Fruit fly (Drosophila melanogaster) whole organism, embryonic: ENCODE data around the gene AnxB9.
A peak's percentile ranks its signal among the peaks of the same experiment; 100 is the strongest.

Experiments used
- C15 ChIP-seq: fragments of 200-800 bp; sonication (Bioruptor generic); IDR thresholded peaks from 3 replicates; pipeline ENCODE4 v1.3.6; 2022; ENCODE audit warnings: missing biosample characterization, missing genetic modification characterization
- CG10431 ChIP-seq: fragments of 200-800 bp; sonication (Bioruptor generic); optimal IDR thresholded peaks from 3 replicates; lab custom pipeline; 2018; ENCODE audit warnings: missing biosample characterization, mild to moderate bottlenecking, missing genetic modification characterization
- CG12104 ChIP-seq: fragments of 200-800 bp; sonication (Bioruptor generic); optimal IDR thresholded peaks from 3 replicates; lab custom pipeline; 2016; ENCODE audit warnings: missing biosample characterization, missing genetic modification characterization
- CG1233 ChIP-seq: fragments of 200-800 bp; sonication (Bioruptor generic); optimal IDR thresholded peaks from 4 replicates; lab custom pipeline; 2018; ENCODE audit warnings: missing biosample characterization, mild to moderate bottlenecking, missing genetic modification characterization
- CG15601 ChIP-seq: fragments of 200-800 bp; sonication (Bioruptor generic); optimal IDR thresholded peaks from 3 replicates; lab custom pipeline; 2019; ENCODE audit warnings: missing biosample characterization, mild to moderate bottlenecking, missing genetic modification characterization, moderate library complexity
- CG16863 ChIP-seq: fragments of 200-800 bp; sonication (Bioruptor generic); optimal IDR thresholded peaks from 3 replicates; lab custom pipeline; 2016; ENCODE audit warnings: missing biosample characterization, missing genetic modification characterization
- CG17912 ChIP-seq: fragments of 200-800 bp; sonication (Bioruptor generic); optimal IDR thresholded peaks from 2 replicates; lab custom pipeline; 2018; ENCODE audit warnings: missing biosample characterization, mild to moderate bottlenecking, missing genetic modification characterization
- CG18262 ChIP-seq: fragments of 200-800 bp; optimal IDR thresholded peaks from 3 replicates; lab custom pipeline; 2019; ENCODE audit warnings: missing biosample characterization, mild to moderate bottlenecking, missing genetic modification characterization, moderate library complexity
- CG18476 ChIP-seq: fragments of 200-800 bp; sonication (Bioruptor generic); optimal IDR thresholded peaks from 2 replicates; lab custom pipeline; 2016; ENCODE audit warnings: missing biosample characterization, mild to moderate bottlenecking, missing genetic modification characterization
- CG18599 ChIP-seq: fragments of 200-800 bp; sonication (Bioruptor generic); optimal IDR thresholded peaks from 3 replicates; lab custom pipeline; 2017; ENCODE audit warnings: missing biosample characterization, missing genetic modification characterization, mild to moderate bottlenecking, moderate library complexity, missing genetic modification reagents
- CG2678 ChIP-seq: fragments of 200-800 bp; sonication (Bioruptor generic); optimal IDR thresholded peaks from 3 replicates; lab custom pipeline; 2019; ENCODE audit warnings: missing biosample characterization, mild to moderate bottlenecking, missing genetic modification characterization, moderate library complexity
- CG2889 ChIP-seq: fragments of 200-800 bp; sonication (Bioruptor generic); IDR thresholded peaks from 3 replicates; pipeline ENCODE4 v1.3.6; 2022; ENCODE audit warnings: missing biosample characterization, missing genetic modification characterization
- CG32767 ChIP-seq: fragments of 200-800 bp; sonication (Bioruptor generic); IDR thresholded peaks from 2 replicates; pipeline ENCODE4 v1.3.6; 2022; ENCODE audit warnings: missing biosample characterization, missing genetic modification characterization
- CG33557 ChIP-seq: fragments of 200-800 bp; sonication (Bioruptor generic); optimal IDR thresholded peaks from 2 replicates; lab custom pipeline; 2019; ENCODE audit warnings: missing biosample characterization, mild to moderate bottlenecking, missing genetic modification characterization, moderate library complexity
- CG4617 ChIP-seq: fragments of 200-800 bp; sonication (Bioruptor generic); optimal IDR thresholded peaks from 3 replicates; lab custom pipeline; 2016; ENCODE audit warnings: missing biosample characterization, missing genetic modification characterization, borderline replicate concordance
- CG4854 ChIP-seq: fragments of 200-800 bp; sonication (Bioruptor generic); optimal IDR thresholded peaks from 2 replicates; lab custom pipeline; 2016; ENCODE audit warnings: missing biosample characterization, missing genetic modification characterization, inconsistent platforms
- CG6689 ChIP-seq: fragments of 200-800 bp; sonication (Bioruptor generic); IDR thresholded peaks from 2 replicates; pipeline ENCODE4 v1.3.6; 2022; ENCODE audit warnings: missing biosample characterization, missing genetic modification characterization
- CG7963 ChIP-seq: fragments of 200-800 bp; sonication (Bioruptor generic); IDR thresholded peaks from 3 replicates; pipeline ENCODE4 v1.3.6; 2022; ENCODE audit warnings: missing biosample characterization, missing genetic modification characterization; ENCODE audit not compliant: partially characterized antibody
- CG8281 ChIP-seq: fragments of 200-800 bp; sonication (Bioruptor generic); optimal IDR thresholded peaks from 2 replicates; lab custom pipeline; 2018; ENCODE audit warnings: missing biosample characterization, mild to moderate bottlenecking, missing genetic modification characterization, moderate library complexity
- CG8478 ChIP-seq: fragments of >200 bp; optimal IDR thresholded peaks from 2 replicates; lab custom pipeline; 2018
- CG9797 ChIP-seq: fragments of 200-800 bp; sonication (Bioruptor generic); optimal IDR thresholded peaks from 3 replicates; lab custom pipeline; 2018; ENCODE audit warnings: missing biosample characterization, mild to moderate bottlenecking, missing genetic modification characterization
- CkIIα-i1 ChIP-seq: fragments of 200-800 bp; sonication (Bioruptor generic); IDR thresholded peaks from 2 replicates; pipeline ENCODE4 v1.3.6; 2022; ENCODE audit warnings: missing biosample characterization, missing genetic modification characterization
- Dek ChIP-seq: fragments of 200-800 bp; sonication (Bioruptor generic); optimal IDR thresholded peaks from 3 replicates; lab custom pipeline; 2019; ENCODE audit warnings: missing biosample characterization, mild to moderate bottlenecking, missing genetic modification characterization, moderate library complexity
- Dip2 ChIP-seq: fragments of 200-800 bp; sonication (Bioruptor generic); IDR thresholded peaks from 2 replicates; pipeline ENCODE4 v1.3.6; 2022; ENCODE audit warnings: missing biosample characterization, missing genetic modification characterization
- Fer3 ChIP-seq: fragments of 200-800 bp; sonication (Bioruptor generic); optimal IDR thresholded peaks from 2 replicates; lab custom pipeline; 2018; ENCODE audit warnings: missing biosample characterization, mild to moderate bottlenecking, missing genetic modification characterization, moderate library complexity
- Lpt ChIP-seq: fragments of >200 bp; optimal IDR thresholded peaks from 2 replicates; lab custom pipeline; 2018; ENCODE audit warnings: missing biosample characterization, missing genetic modification characterization
- MTF-1 ChIP-seq: fragments of 200-800 bp; sonication (Bioruptor generic); optimal IDR thresholded peaks from 2 replicates; lab custom pipeline; 2018; ENCODE audit warnings: missing biosample characterization, mild to moderate bottlenecking, missing genetic modification characterization, borderline replicate concordance
- Nf-YA ChIP-seq: fragments of 200-800 bp; sonication (Bioruptor generic); IDR thresholded peaks from 2 replicates; pipeline ENCODE4 v1.3.6; 2022; ENCODE audit warnings: missing biosample characterization, missing genetic modification characterization
- Side ChIP-seq: fragments of 200-800 bp; sonication (Bioruptor generic); optimal IDR thresholded peaks from 2 replicates; lab custom pipeline; 2016; ENCODE audit warnings: missing biosample characterization, missing genetic modification characterization
- Sry-δ ChIP-seq: fragments of 200-800 bp; sonication (Bioruptor generic); optimal IDR thresholded peaks from 2 replicates; lab custom pipeline; 2016; ENCODE audit warnings: missing biosample characterization, missing genetic modification characterization
- Stat92E ChIP-seq, 3 experiments: fragments of >200 bp in 2 of 3; fragments of 200-800 bp in 1 of 3; sonication (Bioruptor generic) in 1 of 3; optimal IDR thresholded peaks; 2 replicates each; lab custom pipeline; 2017 to 2019; ENCODE audit warnings: missing biosample characterization in 3 of 3, missing genetic modification characterization in 3 of 3, mild to moderate bottlenecking in 1 of 3, moderate library complexity in 1 of 3
- az2 ChIP-seq: fragments of 200-800 bp; sonication (Bioruptor generic); optimal IDR thresholded peaks from 3 replicates; lab custom pipeline; 2016; ENCODE audit warnings: missing biosample characterization, missing genetic modification characterization
- bcd ChIP-seq: fragments of 200-800 bp; sonication (Bioruptor generic); optimal IDR thresholded peaks from 2 replicates; lab custom pipeline; 2017; ENCODE audit warnings: missing biosample characterization, mild to moderate bottlenecking, missing genetic modification characterization
- eve ChIP-seq, 2 experiments: fragments of >200 bp; optimal IDR thresholded peaks; 2 replicates each; lab custom pipeline; 2017; ENCODE audit warnings: missing biosample characterization in 2 of 2, missing genetic modification characterization in 2 of 2
- fd96Cb ChIP-seq: fragments of 200-800 bp; sonication (Bioruptor generic); optimal IDR thresholded peaks from 2 replicates; lab custom pipeline; 2018; ENCODE audit warnings: missing biosample characterization, mild to moderate bottlenecking, missing genetic modification characterization, moderate library complexity
- gfzf ChIP-seq: fragments of 200-800 bp; sonication (Bioruptor generic); optimal IDR thresholded peaks from 2 replicates; lab custom pipeline; 2016; ENCODE audit warnings: missing biosample characterization, mild to moderate bottlenecking, missing genetic modification characterization, moderate library complexity
- h ChIP-seq: fragments of >200 bp; optimal IDR thresholded peaks from 2 replicates; lab custom pipeline; 2017
- hkb ChIP-seq, 2 experiments: fragments of 200-800 bp in 1 of 2; fragments of >200 bp in 1 of 2; sonication (Bioruptor generic) in 1 of 2; IDR thresholded peaks in 1 of 2; optimal IDR thresholded peaks in 1 of 2; 2 replicates each; pipeline versions ENCODE4 v1.3.6 to Lab custom; 2017 to 2022; ENCODE audit warnings: missing biosample characterization in 1 of 2, missing genetic modification characterization in 1 of 2
- jumu ChIP-seq: fragments of 200-800 bp; sonication (Bioruptor generic); optimal IDR thresholded peaks from 3 replicates; lab custom pipeline; 2016; ENCODE audit warnings: missing biosample characterization, missing genetic modification characterization
- lab ChIP-seq: fragments of 200-800 bp; sonication (Bioruptor generic); optimal IDR thresholded peaks from 3 replicates; lab custom pipeline; 2017; ENCODE audit warnings: missing biosample characterization, missing genetic modification characterization, mild to moderate bottlenecking, moderate library complexity, missing genetic modification reagents
- lola ChIP-seq, 3 experiments: fragments of >200 bp in 2 of 3; fragments of 200-800 bp in 1 of 3; sonication (Bioruptor generic) in 1 of 3; optimal IDR thresholded peaks; 2 replicates each; lab custom pipeline; 2017 to 2019; ENCODE audit warnings: missing biosample characterization in 3 of 3, missing genetic modification characterization in 3 of 3, mild to moderate bottlenecking in 1 of 3, moderate library complexity in 1 of 3
- ranshi ChIP-seq: fragments of 200-800 bp; sonication (Bioruptor generic); IDR thresholded peaks from 2 replicates; pipeline ENCODE4 v1.3.6; 2022; ENCODE audit warnings: missing biosample characterization, missing genetic modification characterization
- sens-2 ChIP-seq: fragments of 200-800 bp; sonication (Bioruptor generic); IDR thresholded peaks from 2 replicates; pipeline ENCODE4 v1.3.6; 2022; ENCODE audit warnings: missing biosample characterization, missing genetic modification characterization
- slp2 ChIP-seq: fragments of 200-800 bp; sonication (Bioruptor generic); optimal IDR thresholded peaks from 2 replicates; lab custom pipeline; 2016; ENCODE audit warnings: missing biosample characterization, missing genetic modification characterization
- tll ChIP-seq, 2 experiments: fragments of 200-800 bp in 1 of 2; fragments of >200 bp in 1 of 2; sonication (Bioruptor generic) in 1 of 2; optimal IDR thresholded peaks; 2 replicates each; lab custom pipeline; 2017 to 2019; ENCODE audit warnings: missing biosample characterization in 2 of 2, missing genetic modification characterization in 2 of 2, mild to moderate bottlenecking in 1 of 2, moderate library complexity in 1 of 2
- ttk ChIP-seq: fragments of 200-800 bp; sonication (Bioruptor generic); IDR thresholded peaks from 2 replicates; pipeline ENCODE4 v2.1.2; 2022; ENCODE audit warnings: missing biosample characterization, missing genetic modification characterization
- vfl ChIP-seq: fragments of 200-800 bp; sonication (Bioruptor generic); optimal IDR thresholded peaks from 2 replicates; lab custom pipeline; 2016; ENCODE audit warnings: missing biosample characterization, missing genetic modification characterization
- wdn ChIP-seq: fragments of 200-800 bp; sonication (Bioruptor generic); IDR thresholded peaks from 2 replicates; pipeline ENCODE4 v1.3.6; 2022; ENCODE audit warnings: missing biosample characterization, missing genetic modification characterization
- yki ChIP-seq: fragments of >200 bp; optimal IDR thresholded peaks from 3 replicates; lab custom pipeline; 2018

Gene AnxB9

DNA sequence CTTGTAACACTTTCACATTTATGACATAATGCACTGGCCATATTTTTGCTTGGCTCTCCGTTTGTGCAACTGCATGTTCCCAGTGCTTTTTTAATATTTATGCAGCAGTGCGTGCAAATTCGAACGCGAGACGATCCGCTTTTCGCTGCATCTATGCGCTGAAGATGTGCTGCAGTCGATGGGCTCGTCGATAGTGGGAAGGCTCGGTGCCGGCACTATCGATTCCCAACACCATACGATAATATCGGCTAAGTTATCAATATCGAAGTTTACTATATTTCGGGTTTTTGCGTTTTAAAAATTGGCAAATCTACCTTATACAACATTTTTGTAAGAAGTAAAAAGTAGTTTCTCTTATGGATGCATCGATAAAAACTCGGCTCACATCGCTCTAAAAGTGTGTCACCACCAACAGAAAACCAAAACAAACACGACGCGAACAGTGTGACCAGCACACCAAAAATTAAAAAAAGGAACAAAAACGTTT, 32.6 kb downstream of the AnxB9 start, which contains the start of gene RhoGAP93B (continued):
- TF ChIP-seq CG9797 (GFP tag; lab: Kevin White, UChicago) (peak; percentile 90), CG15601 (tag; lab: Kevin White, UChicago) (peak; percentile 78), yki (lab: Kevin White, UChicago) (no peak), CG8478 (no peak), Stat92E (GFP tag; optimal IDR thresholded peaks at IDR 0.05; lab: Kevin White, UChicago) (peak in 1 of 3 experiments; percentile 54), CG18476 (GFP tag; lab: Kevin White, UChicago) (peak; percentile 80), CG8281 (peak; percentile 26), jumu (GFP tag; lab: Kevin White, UChicago) (peak; percentile 92), hkb (optimal IDR thresholded peaks at IDR 0.05; lab: Kevin White, UChicago) (peak; percentile 88), hkb (GFP tag; IDR thresholded peaks at IDR 0.05; lab: Robert Waterston, UW) (peak; percentile 92), CG18262 (tag; lab: Kevin White, UChicago) (peak; percentile 72), Side (GFP tag; lab: Kevin White, UChicago) (peak; percentile 78), CG17912 (GFP tag; lab: Kevin White, UChicago) (peak; percentile 43), CkIIα-i1 (GFP tag; lab: Robert Waterston, UW) (peak; percentile 55; the same call in 1 of the 2 replicates), CG2889 (GFP tag; lab: Robert Waterston, UW) (peak; percentile 74; the same call in 2 of the 3 replicates), CG4854 (GFP tag; lab: Kevin White, UChicago) (peak; percentile 72), CG33557 (peak; percentile 69), lola (GFP tag; optimal IDR thresholded peaks at IDR 0.05; lab: Kevin White, UChicago) (peak in 1 of 3 experiments; percentile 78), CG7963 (GFP tag; lab: Robert Waterston, UW) (peak; percentile 99), Lpt (GFP tag; lab: Kevin White, UChicago) (no peak), CG10431 (GFP tag; lab: Kevin White, UChicago) (no peak), gfzf (GFP tag; lab: Kevin White, UChicago) (peak; percentile 83), CG4617 (peak; percentile 56), C15 (GFP tag; lab: Robert Waterston, UW) (peak; percentile 85), sens-2 (peak; percentile 92), bcd (GFP tag; lab: Kevin White, UChicago) (peak; percentile 70), Nf-YA (GFP tag; lab: Robert Waterston, UW) (peak; percentile 86), CG32767 (GFP tag; lab: Robert Waterston, UW) (peak; percentile 80; the same call in 1 of the 2 replicates), Dip2 (GFP tag; lab: Robert Waterston, UW) (peak; percentile 15; the same call in 1 of the 2 replicates), h (lab: Kevin White, UChicago) (no peak), CG1233 (GFP tag; lab: Kevin White, UChicago) (peak; percentile 69), vfl (GFP tag; lab: Kevin White, UChicago) (no peak), ranshi (GFP tag; lab: Robert Waterston, UW) (peak; percentile 94), CG18599 (GFP tag; lab: Kevin White, UChicago) (peak; percentile 89), CG12104 (GFP tag; lab: Kevin White, UChicago) (peak; percentile 69), lab (GFP tag; lab: Kevin White, UChicago) (peak; percentile 91), az2 (GFP tag; lab: Kevin White, UChicago) (peak; percentile 50), CG6689 (peak; percentile 83), Fer3 (peak; percentile 82), eve (GFP tag; optimal IDR thresholded peaks at IDR 0.05; lab: Kevin White, UChicago) (peak in 1 of 2 experiments; percentile 20), CG2678 (no peak), wdn (GFP tag; lab: Robert Waterston, UW) (peak; percentile 61), MTF-1 (GFP tag; lab: Kevin White, UChicago) (peak; percentile 64), slp2 (GFP tag; lab: Kevin White, UChicago) (peak; percentile 77), tll (GFP tag; optimal IDR thresholded peaks at IDR 0.05; lab: Kevin White, UChicago) (peak in 1 of 2 experiments; percentile 29), Sry-δ (GFP tag; lab: Kevin White, UChicago) (peak; percentile 100), Dek (tag; lab: Kevin White, UChicago) (peak; percentile 67), ttk (GFP tag; lab: Robert Waterston, UW) (peak; percentile 89), CG16863 (peak; percentile 89), fd96Cb (peak; percentile 77)
